Worm (Caenorhabditis elegans): ENCODE data around the gene R13A5.10.
A peak's percentile ranks its signal among the peaks of the same experiment; 100 is the strongest.

The R13A5.10 gene

ce11 chrIII:7582885-7583284 is at the start of gene R13A5.10:
TSS of gene R13A5.10 (minus strand) at chrIII:7582985.
- peak; percentile 90 for TF ChIP-seq blmp-1 (tag; optimal IDR thresholded peaks at IDR 0.05)
- TF ChIP-seq efl-3 (GFP tag; optimal IDR thresholded peaks at IDR 0.05), result no peak

ce11 chrIII:7625086-7625485 is 42.3 kb upstream of the R13A5.10 start, which contains the start of gene fbn-1:
TSS of gene fbn-1 (plus strand) at chrIII:7625386.
- TF ChIP-seq nhr-11 (tag; optimal IDR thresholded peaks at IDR 0.05) (no peak), swsn-7 (tag; optimal IDR thresholded peaks at IDR 0.05) (no peak), jun-1 (tag; optimal IDR thresholded peaks at IDR 0.05) (no peak), isw-1 (GFP tag; IDR thresholded peaks at IDR 0.05) (no peak), ceh-90 (tag; optimal IDR thresholded peaks at IDR 0.05) (no peak), nhr-71 (tag; optimal IDR thresholded peaks at IDR 0.05) (no peak), nhr-237 (tag; optimal IDR thresholded peaks at IDR 0.05) (no peak), efl-1 (optimal IDR thresholded peaks at IDR 0.05) (no peak), efl-1 (GFP tag; optimal IDR thresholded peaks at IDR 0.05 in 1 of 2) (no peak), dsc-1 (tag; optimal IDR thresholded peaks at IDR 0.05) (no peak), ceh-8 (GFP tag; optimal IDR thresholded peaks at IDR 0.05) (no peak), mdl-1 (tag; optimal IDR thresholded peaks at IDR 0.05) (no peak), pax-3 (tag; optimal IDR thresholded peaks at IDR 0.05) (no peak), efl-3 (GFP tag; optimal IDR thresholded peaks at IDR 0.05) (no peak), nhr-90 (tag; optimal IDR thresholded peaks at IDR 0.05; ENCODE audit: poor library complexity) (no peak), skn-1 (tag; optimal IDR thresholded peaks at IDR 0.05) (no peak), snu-23 (GFP tag; optimal IDR thresholded peaks at IDR 0.05) (no peak), nhr-84 (tag; optimal IDR thresholded peaks at IDR 0.05) (no peak)

- TF ChIP-seq nhr-76 (tag; optimal IDR thresholded peaks at IDR 0.05) (no peak), ztf-11 (tag; optimal IDR thresholded peaks at IDR 0.05) (no peak), blmp-1 (tag; optimal IDR thresholded peaks at IDR 0.05) (peak; percentile 49), tlp-1 (tag; optimal IDR thresholded peaks at IDR 0.05) (no peak), ceh-88 (GFP tag; IDR thresholded peaks at IDR 0.05) (no peak), fkh-10 (GFP tag; optimal IDR thresholded peaks at IDR 0.05) (no peak), Y116A8C.19 (tag; optimal IDR thresholded peaks at IDR 0.05; ENCODE audit: borderline replicate concordance) (no peak), elt-3 (tag; optimal IDR thresholded peaks at IDR 0.05) (peak in 1 of 6 experiments; percentile 14), mef-2 (tag; optimal IDR thresholded peaks at IDR 0.05) (no peak), lsy-2 (tag; optimal IDR thresholded peaks at IDR 0.05) (no peak), unc-30 (tag; optimal IDR thresholded peaks at IDR 0.05) (no peak), pax-3 (tag; optimal IDR thresholded peaks at IDR 0.05) (no peak), unc-130 (tag; optimal IDR thresholded peaks at IDR 0.05) (no peak), egl-13 (tag; optimal IDR thresholded peaks at IDR 0.05) (no peak)
Measured at ce11 chrIII:7622922-7623321, 40.1 kb upstream of the R13A5.10 start.

- no peak for TF ChIP-seq vab-15 (tag; optimal IDR thresholded peaks at IDR 0.05)
- TF ChIP-seq sup-37 (GFP tag; optimal IDR thresholded peaks at IDR 0.05), result no peak
- TF ChIP-seq F16B12.6 (tag; optimal IDR thresholded peaks at IDR 0.05), result no peak
- no peak for TF ChIP-seq xbp-1 (tag; optimal IDR thresholded peaks at IDR 0.05)
- TF ChIP-seq Y116A8C.19 (tag; optimal IDR thresholded peaks at IDR 0.05; ENCODE audit: borderline replicate concordance), result no peak
- no peak for TF ChIP-seq lin-39 (tag; optimal IDR thresholded peaks at IDR 0.05)
- no peak for TF ChIP-seq fkh-10 (GFP tag; optimal IDR thresholded peaks at IDR 0.05)
- no peak for TF ChIP-seq lin-14 (GFP tag; optimal IDR thresholded peaks at IDR 0.05)
- no peak for TF ChIP-seq nhr-90 (tag; optimal IDR thresholded peaks at IDR 0.05; ENCODE audit: poor library complexity)
- TF ChIP-seq lin-13 (GFP tag; optimal IDR thresholded peaks at IDR 0.05), result no peak
- TF ChIP-seq nhr-47 (tag; optimal IDR thresholded peaks at IDR 0.05), result no peak
- TF ChIP-seq ceh-8 (GFP tag; optimal IDR thresholded peaks at IDR 0.05), result no peak
Measured at ce11 chrIII:7621355-7621754, 38.6 kb upstream of the R13A5.10 start.

Measured in whole organism, L1 larva.